Worm (Caenorhabditis elegans) whole organism, L4 larva: ENCODE results near the gene F11C1.1.

Source experiments
- D1046.2 ChIP-seq: fragments of 200-800 bp; sonication (Bioruptor generic); IDR thresholded peaks from 2 replicates; pipeline ENCODE4 v1.3.6; 2022; ENCODE audit warnings: missing genetic modification characterization, missing compliant biosample characterization
- F44E2.7 ChIP-seq: fragments of 200-800 bp; sonication (Bioruptor generic); IDR thresholded peaks from 2 replicates; pipeline ENCODE4 v2.1.2; 2022; ENCODE audit warnings: missing genetic modification characterization, missing compliant biosample characterization
- R02D3.7 ChIP-seq: fragments of 150-350 bp; sonication (generic microtip); optimal IDR thresholded peaks from 3 replicates; lab custom pipeline; 2014; ENCODE audit warnings: missing biosample characterization, missing genetic modification characterization
- aha-1 ChIP-seq: fragments of 150-350 bp; peaks from one replicate; lab custom pipeline; 2014; ENCODE audit warnings: missing biosample characterization, missing genetic modification characterization
- ama-1 ChIP-seq: fragments of 150-350 bp; optimal IDR thresholded peaks from 2 replicates; lab custom pipeline; 2014; ENCODE audit warnings: inconsistent platforms, mixed read lengths
- cey-2 ChIP-seq: sonication (generic microtip); optimal IDR thresholded peaks from 3 replicates; lab custom pipeline; 2017; ENCODE audit warnings: missing genetic modification characterization, mild to moderate bottlenecking, missing compliant biosample characterization, antibody characterized with exemption, borderline replicate concordance; ENCODE audit not compliant: insufficient read depth
- egl-43 ChIP-seq: fragments of 200-800 bp; sonication (Bioruptor generic); IDR thresholded peaks from 2 replicates; pipeline ENCODE4 v1.3.6; 2022; ENCODE audit warnings: missing genetic modification reagents, missing genetic modification characterization, missing compliant biosample characterization
- fkh-10 ChIP-seq: fragments of 150-350 bp; optimal IDR thresholded peaks from 2 replicates; lab custom pipeline; 2014; ENCODE audit warnings: missing biosample characterization, missing genetic modification reagents, missing genetic modification characterization
- hlh-11 ChIP-seq: fragments of 200-800 bp; sonication (Bioruptor generic); optimal IDR thresholded peaks from 2 replicates; lab custom pipeline; 2018; ENCODE audit warnings: mild to moderate bottlenecking, missing genetic modification characterization, missing compliant biosample characterization
- hlh-30 ChIP-seq: sonication (generic microtip); optimal IDR thresholded peaks from 2 replicates; lab custom pipeline; 2017; ENCODE audit warnings: antibody characterized with exemption, mild to moderate bottlenecking, missing genetic modification characterization, missing compliant biosample characterization; ENCODE audit not compliant: insufficient read depth
- jun-1 ChIP-seq: fragments of 150-350 bp; optimal IDR thresholded peaks from 2 replicates; lab custom pipeline; 2014; ENCODE audit warnings: missing biosample characterization, missing genetic modification reagents, missing genetic modification characterization
- lin-38 ChIP-seq: fragments of 200-800 bp; sonication (Bioruptor generic); IDR thresholded peaks from 2 replicates; pipeline ENCODE4 v1.3.6; 2022; ENCODE audit warnings: missing genetic modification reagents, missing genetic modification characterization, missing compliant biosample characterization
- lsy-2 ChIP-seq, 2 experiments: fragments of 150-350 bp in 1 of 2; sonication (generic microtip) in 1 of 2; optimal IDR thresholded peaks; 2 replicates each; lab custom pipeline; 2014 to 2017; ENCODE audit warnings: missing biosample characterization in 2 of 2, missing genetic modification characterization in 2 of 2
- madf-5 ChIP-seq, 2 experiments: fragments of 200-800 bp; sonication (Bioruptor generic); IDR thresholded peaks; 2 replicates each; pipeline ENCODE4 v1.3.6; 2022; ENCODE audit warnings: missing compliant biosample characterization in 2 of 2, missing genetic modification characterization in 2 of 2
- mdl-1 ChIP-seq, 2 experiments: fragments of 150-350 bp in 1 of 2; sonication (generic microtip) in 1 of 2; optimal IDR thresholded peaks; 2 replicates each; lab custom pipeline; 2014 to 2017; ENCODE audit warnings: missing biosample characterization in 2 of 2, missing genetic modification characterization in 2 of 2
- mep-1 ChIP-seq: fragments of 150-350 bp; sonication (generic microtip); optimal IDR thresholded peaks from 3 replicates; lab custom pipeline; 2014; ENCODE audit warnings: missing biosample characterization, missing genetic modification characterization
- mxl-3 ChIP-seq: fragments of 200-800 bp; sonication (Bioruptor generic); optimal IDR thresholded peaks from 2 replicates; lab custom pipeline; 2018; ENCODE audit warnings: mild to moderate bottlenecking, missing genetic modification characterization, missing compliant biosample characterization
- nhr-10 ChIP-seq: fragments of 150-350 bp; optimal IDR thresholded peaks from 2 replicates; lab custom pipeline; 2014; ENCODE audit warnings: missing biosample characterization, missing genetic modification characterization
- nhr-102 ChIP-seq: sonication (generic microtip); optimal IDR thresholded peaks from 2 replicates; lab custom pipeline; 2016; ENCODE audit warnings: mild to moderate bottlenecking, missing genetic modification characterization, moderate library complexity, missing compliant biosample characterization
- nhr-25 ChIP-seq: sonication (generic microtip); optimal IDR thresholded peaks from 2 replicates; lab custom pipeline; 2017; ENCODE audit warnings: missing genetic modification characterization, mild to moderate bottlenecking, missing compliant biosample characterization, antibody characterized with exemption, moderate library complexity, borderline replicate concordance; ENCODE audit not compliant: insufficient read depth
- nhr-28 ChIP-seq: fragments of 150-350 bp; optimal IDR thresholded peaks from 2 replicates; lab custom pipeline; 2014; ENCODE audit warnings: missing biosample characterization, missing genetic modification characterization
- nhr-41 ChIP-seq: fragments of 200-800 bp; sonication (Bioruptor generic); IDR thresholded peaks from 2 replicates; pipeline ENCODE4 v1.3.6; 2022; ENCODE audit warnings: missing genetic modification reagents, missing genetic modification characterization, missing compliant biosample characterization
- nhr-6 ChIP-seq: fragments of 150-350 bp; optimal IDR thresholded peaks from 2 replicates; lab custom pipeline; 2014; ENCODE audit warnings: missing biosample characterization, missing genetic modification characterization
- sdz-12 ChIP-seq: fragments of 200-800 bp; sonication (Bioruptor generic); optimal IDR thresholded peaks from 2 replicates; lab custom pipeline; 2018; ENCODE audit warnings: mild to moderate bottlenecking, missing genetic modification characterization, missing compliant biosample characterization
- snpc-1.2 ChIP-seq: fragments of 200-800 bp; sonication (Bioruptor generic); IDR thresholded peaks from 2 replicates; pipeline ENCODE4 v1.3.6; 2022; ENCODE audit warnings: missing genetic modification reagents, missing genetic modification characterization, missing compliant biosample characterization
- spr-1 ChIP-seq: sonication (generic microtip); optimal IDR thresholded peaks from 2 replicates; lab custom pipeline; 2016; ENCODE audit warnings: mild to moderate bottlenecking, missing genetic modification characterization, missing compliant biosample characterization
- unc-62 ChIP-seq, 3 experiments: fragments of 150-350 bp in 1 of 3; sonication (generic microtip); optimal IDR thresholded peaks in 2 of 3; peaks in 1 of 3; 1 replicate in 1 of 3; 2 replicates in 2 of 3; lab custom pipeline; 2014 to 2017; ENCODE audit warnings: missing biosample characterization in 3 of 3, missing genetic modification characterization in 3 of 3, missing genetic modification reagents in 3 of 3, missing genotype in 1 of 3
- zag-1 ChIP-seq: fragments of 150-350 bp; optimal IDR thresholded peaks from 2 replicates; lab custom pipeline; 2014; ENCODE audit warnings: missing biosample characterization, missing genetic modification characterization
- zfp-3 ChIP-seq: fragments of 200-800 bp; sonication (Bioruptor generic); conservative IDR thresholded peaks from 2 replicates; pipeline ENCODE4 v1.3.6; 2022; ENCODE audit warnings: missing genetic modification reagents, missing genetic modification characterization, missing compliant biosample characterization
- zip-11 ChIP-seq: fragments of 200-800 bp; sonication (Bioruptor generic); IDR thresholded peaks from 2 replicates; pipeline ENCODE4 v1.3.6; 2022; ENCODE audit warnings: missing genetic modification characterization, missing compliant biosample characterization

F11C1.1 gene

ce11 chrX:13016290-13016689 is 25.9 kb upstream of the F11C1.1 start:
- TF ChIP-seq nhr-25 (tag; lab: Kevin White, UChicago) (peak; percentile 14), aha-1 (tag; lab: Kevin White, UChicago) (peak; percentile 31), snpc-1.2 (no peak)

ce11 chrX:13014341-13014740 is 24.0 kb upstream of the F11C1.1 start:
- no peak for TF ChIP-seq lsy-2 (tag; optimal IDR thresholded peaks at IDR 0.05; lab: Kevin White, UChicago)
- TF ChIP-seq nhr-28: peak; percentile 33
- TF ChIP-seq mep-1: peak; percentile 12
- peak; percentile 80 for TF ChIP-seq nhr-25 (tag; lab: Kevin White, UChicago)
- TF ChIP-seq unc-62 (GFP tag; optimal IDR thresholded peaks at IDR 0.05 in 1 of 2; lab: Kevin White, UChicago): peak in 1 of 2 experiments; percentile 81
- no peak for TF ChIP-seq unc-62 (tag; optimal IDR thresholded peaks at IDR 0.05; lab: Kevin White, UChicago)
- no peak for TF ChIP-seq nhr-6 (tag; lab: Kevin White, UChicago)

DNA sequence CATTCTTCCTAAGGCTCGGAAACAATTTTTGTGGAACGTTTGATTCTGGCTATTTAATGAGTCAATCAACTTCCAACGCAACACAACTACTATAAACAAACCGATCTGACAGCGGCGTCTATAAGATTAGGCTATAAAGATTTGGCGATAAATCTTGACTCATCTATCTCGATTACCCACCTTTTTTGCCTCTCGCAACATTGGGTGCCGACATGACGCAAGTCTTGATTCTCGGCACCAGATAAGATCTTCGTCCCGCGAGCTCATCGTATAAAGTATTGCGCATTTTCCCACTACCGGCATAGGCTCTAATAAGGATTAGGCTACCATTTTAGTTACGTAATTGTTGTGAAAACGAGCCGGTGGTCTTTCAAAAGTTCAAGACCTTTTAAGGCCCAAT is 21.5 kb upstream of the F11C1.1 start:
- TF ChIP-seq unc-62 (GFP tag; optimal IDR thresholded peaks at IDR 0.05 in 1 of 2; lab: Kevin White, UChicago) (peak in 1 of 2 experiments; percentile 43), unc-62 (tag; optimal IDR thresholded peaks at IDR 0.05; lab: Kevin White, UChicago) (no peak), lin-38 (no peak)
- TF ChIP-seq, all 104 proteins: peak for 1

ce11 chrX:13009645-13010044 is 19.3 kb upstream of the F11C1.1 start:
- TF ChIP-seq spr-1 (tag; lab: Kevin White, UChicago) (no peak), hlh-30 (tag; lab: Kevin White, UChicago) (peak; percentile 35), nhr-25 (tag; lab: Kevin White, UChicago) (peak; percentile 96), mep-1 (peak; percentile 16), fkh-10 (no peak)

- TF ChIP-seq jun-1 (tag; lab: Kevin White, UChicago) (no peak), zip-11 (GFP tag; lab: Robert Waterston, UW) (no peak), hlh-30 (tag; lab: Kevin White, UChicago) (peak; percentile 51), unc-62 (GFP tag; optimal IDR thresholded peaks at IDR 0.05 in 1 of 2; lab: Kevin White, UChicago) (peak in 1 of 2 experiments; percentile 73), unc-62 (tag; optimal IDR thresholded peaks at IDR 0.05; lab: Kevin White, UChicago) (no peak), cey-2 (tag; lab: Kevin White, UChicago) (no peak), nhr-10 (tag; lab: Kevin White, UChicago) (no peak), hlh-11 (tag; lab: Kevin White, UChicago) (no peak), mdl-1 (tag; optimal IDR thresholded peaks at IDR 0.05; lab: Kevin White, UChicago) (peak in 1 of 2 experiments; percentile 8), mxl-3 (no peak), nhr-41 (GFP tag; lab: Robert Waterston, UW) (no peak), D1046.2 (GFP tag; lab: Robert Waterston, UW) (no peak), sdz-12 (GFP tag; lab: Kevin White, UChicago) (no peak), nhr-28 (peak; percentile 36), zfp-3 (no peak), R02D3.7 (tag; lab: Kevin White, UChicago) (no peak), madf-5 (GFP tag; IDR thresholded peaks at IDR 0.05; lab: Robert Waterston, UW) (no peak), ama-1 (lab: Kevin White, UChicago) (no peak), mep-1 (no peak), zag-1 (no peak), nhr-102 (tag; lab: Kevin White, UChicago) (no peak), F44E2.7 (no peak), nhr-25 (tag; lab: Kevin White, UChicago) (peak; percentile 99), egl-43 (GFP tag; lab: Robert Waterston, UW) (no peak)
These were observed 18.5 kb upstream of the F11C1.1 start for ce11 chrX:13008895-13009294.
